Fruit fly (Drosophila melanogaster) whole organism, embryonic: Measurements from ENCODE around the gene AstC.

Source experiments
- B-H2 ChIP-seq: fragments of 200-800 bp; sonication (Bioruptor generic); optimal IDR thresholded peaks from 2 replicates; lab custom pipeline; 2018; ENCODE audit warnings: missing biosample characterization, mild to moderate bottlenecking, missing genetic modification characterization
- CG11093 ChIP-seq: fragments of 200-800 bp; sonication (Bioruptor generic); IDR thresholded peaks from 3 replicates; pipeline ENCODE4 v1.3.6; 2022; ENCODE audit warnings: missing biosample characterization, missing genetic modification characterization
- CG1529 ChIP-seq: fragments of 200-800 bp; sonication (Bioruptor generic); optimal IDR thresholded peaks from 3 replicates; lab custom pipeline; 2018; ENCODE audit warnings: missing biosample characterization, missing genetic modification characterization
- CG16813 ChIP-seq: fragments of 200-800 bp; sonication (Bioruptor generic); IDR thresholded peaks from 3 replicates; pipeline ENCODE4 v1.3.6; 2022; ENCODE audit warnings: missing biosample characterization, missing genetic modification characterization; ENCODE audit not compliant: partially characterized antibody
- CG17568 ChIP-seq: fragments of 200-800 bp; sonication (Bioruptor generic); optimal IDR thresholded peaks from 2 replicates; lab custom pipeline; 2018; ENCODE audit warnings: missing biosample characterization, mild to moderate bottlenecking, missing genetic modification characterization, moderate library complexity
- CG31224 ChIP-seq: fragments of 200-800 bp; sonication (Bioruptor generic); IDR thresholded peaks from 2 replicates; pipeline ENCODE4 v1.3.6; 2022; ENCODE audit warnings: missing biosample characterization, missing genetic modification characterization
- CG3163 ChIP-seq: fragments of 200-800 bp; sonication (Bioruptor generic); optimal IDR thresholded peaks from 3 replicates; lab custom pipeline; 2016; ENCODE audit warnings: missing biosample characterization, missing genetic modification characterization
- CG34422 ChIP-seq: fragments of 200-800 bp; sonication (Bioruptor generic); IDR thresholded peaks from 3 replicates; pipeline ENCODE4 v1.3.6; 2022; ENCODE audit warnings: missing biosample characterization, missing genetic modification characterization
- CG4404 ChIP-seq: fragments of 200-800 bp; sonication (Bioruptor generic); IDR thresholded peaks from 2 replicates; pipeline ENCODE4 v1.3.6; 2022; ENCODE audit warnings: missing biosample characterization, missing genetic modification characterization
- CG4730 ChIP-seq: fragments of 200-800 bp; sonication (Bioruptor generic); IDR thresholded peaks from 2 replicates; pipeline ENCODE4 v1.3.6; 2022; ENCODE audit warnings: missing biosample characterization, missing genetic modification characterization
- CG6254 ChIP-seq: fragments of 200-800 bp; sonication (Bioruptor generic); optimal IDR thresholded peaks from 3 replicates; lab custom pipeline; 2017; ENCODE audit warnings: mild to moderate bottlenecking, missing biosample characterization, missing genetic modification reagents, missing genetic modification characterization
- CG6765 ChIP-seq: fragments of 200-800 bp; sonication (Bioruptor generic); optimal IDR thresholded peaks from 3 replicates; lab custom pipeline; 2017; ENCODE audit warnings: missing biosample characterization, mild to moderate bottlenecking, missing genetic modification characterization
- CG7745 ChIP-seq: fragments of 200-800 bp; sonication (Bioruptor generic); optimal IDR thresholded peaks from 2 replicates; lab custom pipeline; 2018; ENCODE audit warnings: missing biosample characterization, mild to moderate bottlenecking, missing genetic modification characterization, moderate library complexity
- CG8290 ChIP-seq, 3 experiments: fragments of 200-800 bp; sonication (Bioruptor generic); optimal IDR thresholded peaks; 2 replicates each; lab custom pipeline; 2016 to 2019; ENCODE audit warnings: missing biosample characterization in 3 of 3, missing genetic modification characterization in 3 of 3, mild to moderate bottlenecking in 2 of 3, moderate library complexity in 1 of 3
- CG9932 ChIP-seq: fragments of 200-800 bp; sonication (Bioruptor generic); IDR thresholded peaks from 2 replicates; pipeline ENCODE4 v1.3.6; 2022; ENCODE audit warnings: missing biosample characterization, missing genetic modification characterization
- Deaf1 ChIP-seq: fragments of 200-800 bp; optimal IDR thresholded peaks from 3 replicates; lab custom pipeline; 2019; ENCODE audit warnings: missing biosample characterization, mild to moderate bottlenecking, missing genetic modification characterization, moderate library complexity
- Dip2 ChIP-seq: fragments of 200-800 bp; sonication (Bioruptor generic); IDR thresholded peaks from 2 replicates; pipeline ENCODE4 v1.3.6; 2022; ENCODE audit warnings: missing biosample characterization, missing genetic modification characterization
- GATAe ChIP-seq: fragments of 200-800 bp; sonication (Bioruptor generic); conservative IDR thresholded peaks from 2 replicates; pipeline ENCODE4 v1.3.6; 2022; ENCODE audit warnings: missing biosample characterization, missing genetic modification characterization
- HHEX ChIP-seq: fragments of 200-800 bp; sonication (Bioruptor generic); optimal IDR thresholded peaks from 3 replicates; lab custom pipeline; 2017; ENCODE audit warnings: missing biosample characterization, mild to moderate bottlenecking, missing genetic modification characterization, missing genetic modification reagents
- HLH54F ChIP-seq: fragments of 200-800 bp; sonication (Bioruptor generic); optimal IDR thresholded peaks from 3 replicates; lab custom pipeline; 2016; ENCODE audit warnings: missing biosample characterization, missing genetic modification characterization
- HLHmδ ChIP-seq: fragments of 200-800 bp; sonication (Bioruptor generic); optimal IDR thresholded peaks from 2 replicates; lab custom pipeline; 2018; ENCODE audit warnings: missing biosample characterization, mild to moderate bottlenecking, missing genetic modification characterization, moderate library complexity
- HmgD ChIP-seq: fragments of 200-800 bp; sonication (Bioruptor generic); optimal IDR thresholded peaks from 3 replicates; lab custom pipeline; 2016; ENCODE audit warnings: missing biosample characterization, missing genetic modification characterization
- Hsf ChIP-seq: fragments of 200-800 bp; sonication (Bioruptor generic); optimal IDR thresholded peaks from 3 replicates; lab custom pipeline; 2016; ENCODE audit warnings: missing biosample characterization, missing genetic modification characterization
- Lpt ChIP-seq: fragments of >200 bp; optimal IDR thresholded peaks from 2 replicates; lab custom pipeline; 2018; ENCODE audit warnings: missing biosample characterization, missing genetic modification characterization
- NfI ChIP-seq: fragments of 200-800 bp; sonication (Bioruptor generic); optimal IDR thresholded peaks from 3 replicates; lab custom pipeline; 2018; ENCODE audit warnings: missing biosample characterization, mild to moderate bottlenecking, missing genetic modification characterization, moderate library complexity
- Stat92E ChIP-seq, 3 experiments: fragments of >200 bp in 2 of 3; fragments of 200-800 bp in 1 of 3; sonication (Bioruptor generic) in 1 of 3; optimal IDR thresholded peaks; 2 replicates each; lab custom pipeline; 2017 to 2019; ENCODE audit warnings: missing biosample characterization in 3 of 3, missing genetic modification characterization in 3 of 3, mild to moderate bottlenecking in 1 of 3, moderate library complexity in 1 of 3
- Xbp1 ChIP-seq: fragments of 200-800 bp; sonication (Bioruptor generic); optimal IDR thresholded peaks from 3 replicates; lab custom pipeline; 2016; ENCODE audit warnings: missing biosample characterization, mild to moderate bottlenecking, missing genetic modification characterization
- ase ChIP-seq: fragments of 200-800 bp; sonication (Bioruptor generic); IDR thresholded peaks from 3 replicates; pipeline ENCODE4 v1.3.6; 2022; ENCODE audit warnings: missing biosample characterization, missing genetic modification characterization
- btn ChIP-seq: fragments of 200-800 bp; sonication (Bioruptor generic); optimal IDR thresholded peaks from 2 replicates; lab custom pipeline; 2016; ENCODE audit warnings: missing biosample characterization, missing genetic modification characterization
- crc ChIP-seq: fragments of 200-800 bp; sonication (Bioruptor generic); optimal IDR thresholded peaks from 2 replicates; lab custom pipeline; 2016; ENCODE audit warnings: missing biosample characterization, missing genetic modification characterization
- croc ChIP-seq: fragments of 200-800 bp; sonication (Bioruptor generic); conservative IDR thresholded peaks from 3 replicates; pipeline ENCODE4 v1.3.6; 2022; ENCODE audit warnings: missing biosample characterization, missing genetic modification characterization
- da ChIP-seq: fragments of 200-800 bp; sonication (Bioruptor generic); optimal IDR thresholded peaks from 2 replicates; lab custom pipeline; 2016; ENCODE audit warnings: missing biosample characterization, missing genetic modification characterization
- emc ChIP-seq: fragments of 200-800 bp; sonication (Bioruptor generic); optimal IDR thresholded peaks from 2 replicates; lab custom pipeline; 2016; ENCODE audit warnings: missing biosample characterization, missing genetic modification characterization
- ewg ChIP-seq: fragments of 200-800 bp; sonication (Bioruptor generic); optimal IDR thresholded peaks from 3 replicates; lab custom pipeline; 2017; ENCODE audit warnings: mild to moderate bottlenecking, missing biosample characterization, missing genetic modification reagents, missing genetic modification characterization
- grau ChIP-seq: fragments of 200-800 bp; optimal IDR thresholded peaks from 3 replicates; lab custom pipeline; 2019; ENCODE audit warnings: missing biosample characterization, mild to moderate bottlenecking, missing genetic modification characterization, moderate library complexity
- jumu ChIP-seq: fragments of 200-800 bp; sonication (Bioruptor generic); optimal IDR thresholded peaks from 3 replicates; lab custom pipeline; 2016; ENCODE audit warnings: missing biosample characterization, missing genetic modification characterization
- kay ChIP-seq: fragments of 200-800 bp; sonication (Bioruptor generic); optimal IDR thresholded peaks from 2 replicates; lab custom pipeline; 2016; ENCODE audit warnings: missing biosample characterization, missing genetic modification characterization
- ken ChIP-seq: fragments of 200-800 bp; sonication (Bioruptor generic); IDR thresholded peaks from 3 replicates; pipeline ENCODE4 v1.3.6; 2022; ENCODE audit warnings: missing biosample characterization, missing genetic modification characterization
- klu ChIP-seq: fragments of 200-800 bp; sonication (Bioruptor generic); IDR thresholded peaks from 2 replicates; pipeline ENCODE4 v1.3.6; 2022; ENCODE audit warnings: missing biosample characterization, missing genetic modification characterization
- lmd ChIP-seq: fragments of 200-800 bp; sonication (Bioruptor generic); IDR thresholded peaks from 2 replicates; pipeline ENCODE4 v1.3.6; 2022; ENCODE audit warnings: missing biosample characterization, missing genetic modification characterization
- mam ChIP-seq: fragments of 200-800 bp; sonication (Bioruptor generic); optimal IDR thresholded peaks from 3 replicates; lab custom pipeline; 2016; ENCODE audit warnings: missing biosample characterization, missing genetic modification characterization
- mld ChIP-seq: fragments of 200-800 bp; sonication (Bioruptor generic); IDR thresholded peaks from 3 replicates; pipeline ENCODE4 v1.3.6; 2022; ENCODE audit warnings: missing biosample characterization, missing genetic modification characterization; ENCODE audit not compliant: partially characterized antibody
- pzg ChIP-seq: fragments of 200-800 bp; sonication (Bioruptor generic); optimal IDR thresholded peaks from 3 replicates; lab custom pipeline; 2018; ENCODE audit warnings: missing biosample characterization, mild to moderate bottlenecking, missing genetic modification characterization, moderate library complexity
- sc ChIP-seq, 3 experiments: fragments of >200 bp in 2 of 3; fragments of 200-800 bp in 1 of 3; sonication (Bioruptor generic) in 1 of 3; optimal IDR thresholded peaks; 2 replicates in 2 of 3; 3 replicates in 1 of 3; lab custom pipeline; 2017; ENCODE audit warnings: mild to moderate bottlenecking in 1 of 3, missing biosample characterization in 1 of 3, missing genetic modification characterization in 1 of 3, missing genetic modification reagents in 1 of 3
- shn ChIP-seq: fragments of 200-800 bp; sonication (Bioruptor generic); optimal IDR thresholded peaks from 3 replicates; lab custom pipeline; 2016; ENCODE audit warnings: missing biosample characterization, missing genetic modification characterization
- tap ChIP-seq: fragments of 200-800 bp; optimal IDR thresholded peaks from 3 replicates; lab custom pipeline; 2019; ENCODE audit warnings: missing biosample characterization, mild to moderate bottlenecking, missing genetic modification characterization, moderate library complexity
- vnd ChIP-seq: fragments of 200-800 bp; sonication (Bioruptor generic); IDR thresholded peaks from 3 replicates; pipeline ENCODE4 v1.3.6; 2022; ENCODE audit warnings: missing biosample characterization, missing genetic modification characterization; ENCODE audit not compliant: partially characterized antibody
- zen ChIP-seq: fragments of 200-800 bp; sonication (Bioruptor generic); optimal IDR thresholded peaks from 3 replicates; lab custom pipeline; 2018; ENCODE audit warnings: missing biosample characterization, mild to moderate bottlenecking, missing genetic modification characterization, moderate library complexity
- zen2 ChIP-seq: fragments of 200-800 bp; sonication (Bioruptor generic); IDR thresholded peaks from 3 replicates; pipeline ENCODE4 v1.3.6; 2022; ENCODE audit warnings: missing biosample characterization, missing genetic modification characterization; ENCODE audit not compliant: partially characterized antibody

The AstC gene

dm6 chr2L:11113011-11113528 is 31.9 kb upstream of the AstC start, which contains the start of gene Idua (continued):
- no peak for TF ChIP-seq sc (optimal IDR thresholded peaks at IDR 0.05; lab: Kevin White, UChicago)
- TF ChIP-seq sc (GFP tag; optimal IDR thresholded peaks at IDR 0.05; lab: Kevin White, UChicago), result peak; percentile 17
- TF ChIP-seq Hsf (GFP tag; lab: Kevin White, UChicago), result peak; percentile 60
- peak; percentile 38 for TF ChIP-seq HLH54F
- TF ChIP-seq croc (GFP tag; lab: Robert Waterston, UW), result peak; percentile 60; the same call in 2 of the 3 replicates
- TF ChIP-seq klu (GFP tag; lab: Robert Waterston, UW), result peak; percentile 44; the same call in 1 of the 2 replicates
- no peak for TF ChIP-seq CG16813 (GFP tag; lab: Robert Waterston, UW)
- no peak for TF ChIP-seq btn (GFP tag; lab: Kevin White, UChicago)
- TF ChIP-seq crc (GFP tag; lab: Kevin White, UChicago), result no peak
- TF ChIP-seq CG6254 (GFP tag; lab: Kevin White, UChicago), result peak; percentile 70
- TF ChIP-seq CG34422 (GFP tag; lab: Robert Waterston, UW), result no peak; the same call in 2 of the 3 replicates
- 0 out of 2 replicates have a peak, but pooled peaks have one; percentile 30 for TF ChIP-seq CG31224 (GFP tag; lab: Robert Waterston, UW)
- peak; percentile 69; the same call in 2 of the 3 replicates for TF ChIP-seq CG11093
- peak; percentile 38 for TF ChIP-seq mam (GFP tag; lab: Kevin White, UChicago)
- TF ChIP-seq HLHmδ (GFP tag; lab: Kevin White, UChicago), result no peak
- TF ChIP-seq Xbp1 (GFP tag; lab: Kevin White, UChicago), result peak; percentile 61
- no peak for TF ChIP-seq CG1529
- TF ChIP-seq HmgD (GFP tag; lab: Kevin White, UChicago), result no peak
- TF ChIP-seq Stat92E (GFP tag; optimal IDR thresholded peaks at IDR 0.05; lab: Kevin White, UChicago), result peak in 1 of 3 experiments; percentile 9
- peak; percentile 69 for TF ChIP-seq NfI (GFP tag; lab: Kevin White, UChicago)
- no peak for TF ChIP-seq pzg (GFP tag; lab: Kevin White, UChicago)
- peak; percentile 39 for TF ChIP-seq ewg
- no peak for TF ChIP-seq shn (GFP tag; lab: Kevin White, UChicago)
- no peak for TF ChIP-seq jumu (GFP tag; lab: Kevin White, UChicago)
- no peak for TF ChIP-seq Dip2 (GFP tag; lab: Robert Waterston, UW)
- no peak for TF ChIP-seq CG17568 (GFP tag; lab: Kevin White, UChicago)
- no peak for TF ChIP-seq Lpt (GFP tag; lab: Kevin White, UChicago)
- peak; percentile 24; the same call in 1 of the 2 replicates for TF ChIP-seq CG4730 (GFP tag; lab: Robert Waterston, UW)
- peak; percentile 17 for TF ChIP-seq kay (GFP tag; lab: Kevin White, UChicago)
- peak; percentile 67 for TF ChIP-seq ase (GFP tag; lab: Robert Waterston, UW)
- peak; percentile 83 for TF ChIP-seq grau (tag; lab: Kevin White, UChicago)
- TF ChIP-seq CG8290 (GFP tag; optimal IDR thresholded peaks at IDR 0.05; lab: Kevin White, UChicago), result no peak
- no peak for TF ChIP-seq CG8290 (tag; optimal IDR thresholded peaks at IDR 0.05; lab: Kevin White, UChicago)
- no peak for TF ChIP-seq vnd
- TF ChIP-seq da (GFP tag; lab: Kevin White, UChicago), result peak; percentile 11
- no peak for TF ChIP-seq emc (GFP tag; lab: Kevin White, UChicago)
- no peak for TF ChIP-seq mld
- no peak for TF ChIP-seq zen (tag; lab: Kevin White, UChicago)
- TF ChIP-seq CG3163 (GFP tag; lab: Kevin White, UChicago), result no peak
- no peak for TF ChIP-seq GATAe (GFP tag; lab: Robert Waterston, UW)
- peak; percentile 57 for TF ChIP-seq B-H2
- TF ChIP-seq zen2 (GFP tag; lab: Robert Waterston, UW), result no peak
- TF ChIP-seq CG4404, result 0 out of 2 replicates have a peak, but pooled peaks have one; percentile 24
- peak; percentile 70 for TF ChIP-seq HHEX (GFP tag; lab: Kevin White, UChicago)
- peak; percentile 47 for TF ChIP-seq CG9932 (GFP tag; lab: Robert Waterston, UW)
- TF ChIP-seq tap (tag; lab: Kevin White, UChicago), result no peak
- TF ChIP-seq Deaf1 (tag; lab: Kevin White, UChicago), result no peak
- TF ChIP-seq lmd (GFP tag; lab: Robert Waterston, UW), result peak; percentile 49
- peak; percentile 72 for TF ChIP-seq CG6765
- TF ChIP-seq ken (GFP tag; lab: Robert Waterston, UW), result 0 out of 3 replicates have a peak, but pooled peaks have one; percentile 36
- no peak for TF ChIP-seq CG7745 (tag; lab: Kevin White, UChicago)
